Worm (Caenorhabditis elegans): Measurements from ENCODE around the gene rha-1.
A peak's percentile ranks its signal among the peaks of the same experiment; 100 is the strongest.

rha-1 gene

DNA sequence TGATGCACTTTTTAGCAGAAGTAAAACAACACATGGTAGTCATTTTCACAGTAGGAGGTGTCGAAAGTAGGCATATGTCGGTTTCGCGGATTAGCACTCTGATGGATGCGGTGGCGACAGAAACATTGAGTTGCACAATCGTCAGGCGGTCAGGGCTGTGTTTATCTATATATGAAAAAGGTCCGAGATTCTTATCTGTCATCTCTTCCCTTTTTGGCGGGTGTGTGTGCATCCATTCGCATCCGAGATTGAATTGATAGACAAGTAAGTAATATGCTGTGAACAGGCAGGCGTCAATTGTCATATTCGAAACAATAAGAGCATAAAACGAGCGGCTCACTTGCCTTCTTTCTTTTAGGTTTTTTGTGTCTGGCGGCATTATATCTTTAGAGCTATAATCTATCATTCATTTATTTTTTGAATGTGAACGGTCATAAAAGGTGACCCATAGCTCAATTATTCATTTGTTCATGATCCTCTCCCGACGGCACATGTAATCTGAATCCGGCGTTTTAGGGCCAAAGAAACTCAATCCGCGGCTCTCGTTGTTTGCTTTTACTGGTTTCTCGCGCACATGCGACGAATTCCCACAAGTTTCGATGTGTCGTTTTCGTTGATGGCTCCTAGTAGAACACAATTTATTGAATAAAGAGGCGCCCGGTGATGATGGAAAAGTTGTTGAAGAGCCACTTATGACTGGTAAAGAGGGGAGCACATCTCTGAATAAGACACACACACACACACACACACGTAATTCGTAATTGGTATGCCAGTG lies 15.3 kb upstream of the rha-1 start:
- TF ChIP-seq elt-1 (tag; optimal IDR thresholded peaks at IDR 0.05; ENCODE audit: borderline replicate concordance, insufficient read depth) (peak; percentile 89), unc-62 (GFP tag; optimal IDR thresholded peaks at IDR 0.05) (peak; percentile 60), cnd-1 (tag; optimal IDR thresholded peaks at IDR 0.05) (no peak), sptf-1 (tag; optimal IDR thresholded peaks at IDR 0.05) (peak; percentile 5), nhr-2 (tag; optimal IDR thresholded peaks at IDR 0.05) (peak; percentile 18), lin-32 (GFP tag; optimal IDR thresholded peaks at IDR 0.05) (no peak), unc-39 (tag; optimal IDR thresholded peaks at IDR 0.05) (no peak), unc-120 (tag; optimal IDR thresholded peaks at IDR 0.05; ENCODE audit: poor library complexity, severe bottlenecking) (no peak), blmp-1 (tag; optimal IDR thresholded peaks at IDR 0.05) (no peak), ces-1 (GFP tag; optimal IDR thresholded peaks at IDR 0.05) (no peak), sem-2 (GFP tag; optimal IDR thresholded peaks at IDR 0.05) (no peak), snpc-4 (tag; optimal IDR thresholded peaks at IDR 0.05) (no peak), nhr-12 (tag; optimal IDR thresholded peaks at IDR 0.05) (no peak), mab-5 (tag; optimal IDR thresholded peaks at IDR 0.05) (no peak), ceh-43 (GFP tag; optimal IDR thresholded peaks at IDR 0.05) (no peak), nhr-237 (tag; optimal IDR thresholded peaks at IDR 0.05) (no peak), ham-2 (GFP tag; optimal IDR thresholded peaks at IDR 0.05) (no peak), lin-13 (tag; optimal IDR thresholded peaks at IDR 0.05) (no peak), drap-1 (GFP tag; optimal IDR thresholded peaks at IDR 0.05) (no peak), ztf-11 (tag; optimal IDR thresholded peaks at IDR 0.05) (no peak), mls-2 (tag; optimal IDR thresholded peaks at IDR 0.05) (no peak), nhr-28 (tag; optimal IDR thresholded peaks at IDR 0.05) (no peak), nhr-76 (tag; optimal IDR thresholded peaks at IDR 0.05) (no peak), mep-1 (tag; optimal IDR thresholded peaks at IDR 0.05) (no peak), flh-1 (GFP tag; optimal IDR thresholded peaks at IDR 0.05) (no peak), ceh-39 (tag; optimal IDR thresholded peaks at IDR 0.05) (no peak), ceh-83 (GFP tag; optimal IDR thresholded peaks at IDR 0.05) (peak; percentile 58), elt-3 (tag; optimal IDR thresholded peaks at IDR 0.05) (no peak), lsy-2 (tag; optimal IDR thresholded peaks at IDR 0.05) (no peak), pha-4 (tag; optimal IDR thresholded peaks at IDR 0.05) (no peak), M03D4.4 (tag; optimal IDR thresholded peaks at IDR 0.05) (no peak), tbx-8 (GFP tag; optimal IDR thresholded peaks at IDR 0.05) (no peak), bed-3 (GFP tag; optimal IDR thresholded peaks at IDR 0.05) (no peak), hlh-1 (tag; optimal IDR thresholded peaks at IDR 0.05) (no peak), zip-8 (tag; optimal IDR thresholded peaks at IDR 0.05) (no peak)

DNA sequence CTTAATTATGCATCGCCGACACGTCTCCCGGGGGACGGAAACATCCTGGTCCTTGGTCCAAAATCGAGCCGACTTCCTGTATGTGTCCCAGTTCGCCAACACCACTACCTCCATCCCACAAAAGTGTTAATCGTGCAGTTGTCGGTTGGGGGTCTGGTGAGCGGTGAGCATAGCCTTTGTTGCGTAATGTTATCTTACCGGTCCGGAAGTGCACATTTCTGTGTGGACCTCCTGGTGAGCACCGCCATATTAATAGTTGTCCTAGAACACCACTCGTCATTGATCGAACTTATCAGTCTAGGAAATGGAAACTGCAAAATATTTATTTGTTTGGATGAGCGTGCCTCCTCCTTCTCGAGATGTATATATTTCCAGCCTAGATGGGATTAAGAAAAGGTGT lies 13.8 kb upstream of the rha-1 start:
- peak; percentile 18 for TF ChIP-seq nhr-2 (tag; optimal IDR thresholded peaks at IDR 0.05)
- no peak for TF ChIP-seq sptf-1 (tag; optimal IDR thresholded peaks at IDR 0.05)
- no peak for TF ChIP-seq nhr-237 (tag; optimal IDR thresholded peaks at IDR 0.05)
- TF ChIP-seq unc-120 (tag; optimal IDR thresholded peaks at IDR 0.05; ENCODE audit: poor library complexity, severe bottlenecking): no peak
- TF ChIP-seq pha-4 (tag; optimal IDR thresholded peaks at IDR 0.05): no peak
- peak; percentile 49 for TF ChIP-seq zip-8 (tag; optimal IDR thresholded peaks at IDR 0.05)
- no peak for TF ChIP-seq M03D4.4 (tag; optimal IDR thresholded peaks at IDR 0.05)

DNA sequence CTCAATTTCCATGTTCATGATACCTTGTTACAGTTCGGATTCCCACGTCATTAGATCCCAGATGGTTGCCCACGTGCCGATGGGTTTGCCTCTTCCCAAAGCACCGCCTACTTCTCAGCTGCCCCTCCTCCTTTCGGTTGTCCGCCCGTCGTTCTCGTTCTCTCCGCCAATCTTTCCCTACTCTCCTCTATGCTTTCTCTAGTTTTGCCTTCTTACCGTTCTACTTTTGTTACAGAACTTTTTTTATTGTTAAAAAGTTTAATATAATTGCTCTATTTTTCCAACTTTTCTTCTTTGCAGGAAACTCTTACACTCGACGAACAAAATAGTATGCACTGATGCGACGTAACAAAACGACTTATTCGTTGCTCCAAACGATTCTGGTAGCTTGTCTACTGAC lies 13.1 kb upstream of the rha-1 start, which contains the start of gene lat-1:
TSS of gene lat-1 (plus strand) at position 301 of the 400 bp plus-strand sequence.
- TF ChIP-seq lin-32 (GFP tag; optimal IDR thresholded peaks at IDR 0.05) (no peak), unc-39 (tag; optimal IDR thresholded peaks at IDR 0.05) (no peak), ces-1 (GFP tag; optimal IDR thresholded peaks at IDR 0.05) (no peak), hlh-1 (tag; optimal IDR thresholded peaks at IDR 0.05) (no peak), nhr-2 (tag; optimal IDR thresholded peaks at IDR 0.05) (no peak), ham-2 (GFP tag; optimal IDR thresholded peaks at IDR 0.05) (no peak), unc-62 (GFP tag; optimal IDR thresholded peaks at IDR 0.05) (no peak), mls-2 (tag; optimal IDR thresholded peaks at IDR 0.05) (no peak), nhr-237 (tag; optimal IDR thresholded peaks at IDR 0.05) (no peak), ceh-83 (GFP tag; optimal IDR thresholded peaks at IDR 0.05) (no peak), ztf-11 (tag; optimal IDR thresholded peaks at IDR 0.05) (no peak)

Data from whole organism, mixed stage, embryonic.